Worm (Caenorhabditis elegans) whole organism, L2 larva: ENCODE measurements around the gene ZC477.2.

Source experiments
- elt-3 ChIP-seq: sonication (generic microtip); optimal IDR thresholded peaks from 2 replicates; lab custom pipeline; 2017; ENCODE audit warnings: missing biosample characterization, missing genetic modification characterization
- nhr-237 ChIP-seq: fragments of 150-350 bp; optimal IDR thresholded peaks from 2 replicates; lab custom pipeline; 2014; ENCODE audit warnings: missing biosample characterization, missing genetic modification characterization
- ztf-11 ChIP-seq: sonication (generic microtip); optimal IDR thresholded peaks from 2 replicates; lab custom pipeline; 2017; ENCODE audit warnings: missing biosample characterization, missing genetic modification characterization

DNA sequence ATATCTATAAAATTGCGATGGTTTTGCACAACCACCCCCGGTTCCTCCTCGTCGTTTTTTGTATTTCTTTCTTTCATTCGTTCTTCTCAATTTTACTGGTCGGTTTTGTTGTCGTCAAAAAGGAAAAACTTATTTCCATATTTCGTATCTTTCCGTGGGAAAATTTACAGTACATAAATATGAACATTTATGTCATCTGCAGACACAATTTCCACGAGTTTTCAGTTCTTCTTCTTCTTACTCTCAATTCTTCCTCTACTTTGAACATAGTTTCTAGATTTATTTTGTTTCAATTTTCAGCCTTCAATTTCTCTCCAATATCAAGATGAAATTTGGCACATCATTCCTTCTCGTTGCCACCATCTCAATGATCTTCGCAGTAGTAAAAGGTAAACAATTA is 26.8 kb upstream of the ZC477.2 start, which contains the start of gene Y43B11AR.1:
- no peak for TF ChIP-seq ztf-11 (tag; lab: Kevin White, UChicago)
- TF ChIP-seq elt-3 (tag; lab: Kevin White, UChicago): no peak
- no peak for TF ChIP-seq nhr-237
